Worm (Caenorhabditis elegans) whole organism, early embryonic: ENCODE results near the gene E02H9.6.
"Not testable (repeated sequence)": the region's sequence is repeated elsewhere in the genome, so short reads cannot be mapped to it uniquely, and the experiment has no call there.

ENCODE experiments used
- B0310.2 ChIP-seq: sonication (generic microtip); optimal IDR thresholded peaks from 2 replicates; lab custom pipeline; 2016; ENCODE audit warnings: mild to moderate bottlenecking, missing genetic modification characterization, missing compliant biosample characterization
- aly-1 ChIP-seq: sonication (generic microtip); optimal IDR thresholded peaks from 2 replicates; lab custom pipeline; 2016; ENCODE audit warnings: missing genetic modification characterization, missing compliant biosample characterization
- ama-1 ChIP-seq: fragments of 150-350 bp; optimal IDR thresholded peaks from 2 replicates; lab custom pipeline; 2014
- ceh-36 ChIP-seq: sonication (generic microtip); optimal IDR thresholded peaks from 2 replicates; lab custom pipeline; 2016; ENCODE audit warnings: missing genetic modification characterization, inconsistent platforms, missing compliant biosample characterization
- ets-7 ChIP-seq: sonication (generic microtip); optimal IDR thresholded peaks from 2 replicates; lab custom pipeline; 2016; ENCODE audit warnings: missing genotype, missing genetic modification characterization, missing compliant biosample characterization
- flt-1 ChIP-seq: fragments of 200-800 bp; sonication (Bioruptor generic); IDR thresholded peaks from 2 replicates; pipeline ENCODE4 v1.3.6; 2022; ENCODE audit warnings: missing genetic modification characterization, missing compliant biosample characterization
- hmbx-1 ChIP-seq: sonication (generic microtip); optimal IDR thresholded peaks from 2 replicates; lab custom pipeline; 2016; ENCODE audit warnings: mild to moderate bottlenecking, missing genetic modification characterization, missing compliant biosample characterization
- hnd-1 ChIP-seq: sonication (generic microtip); optimal IDR thresholded peaks from 2 replicates; lab custom pipeline; 2016; ENCODE audit warnings: missing genetic modification characterization, missing compliant biosample characterization
- pes-1 ChIP-seq: fragments of 200-800 bp; sonication (Bioruptor generic); IDR thresholded peaks from 2 replicates; pipeline ENCODE4 v1.3.6; 2022; ENCODE audit warnings: missing genetic modification reagents, missing genetic modification characterization, missing compliant biosample characterization
- scrt-1 ChIP-seq: fragments of 200-800 bp; sonication (Bioruptor generic); IDR thresholded peaks from 2 replicates; pipeline ENCODE4 v1.3.6; 2022; ENCODE audit warnings: missing genetic modification characterization, missing compliant biosample characterization
- sea-1 ChIP-seq: fragments of 200-800 bp; sonication (Bioruptor generic); conservative IDR thresholded peaks from 2 replicates; pipeline ENCODE4 v1.3.6; 2022; ENCODE audit warnings: missing genetic modification characterization, missing compliant biosample characterization
- tbx-37 ChIP-seq: fragments of 200-800 bp; sonication (Bioruptor generic); conservative IDR thresholded peaks from 2 replicates; pipeline ENCODE4 v1.3.6; 2022; ENCODE audit warnings: missing genetic modification reagents, missing genetic modification characterization, missing compliant biosample characterization
- tra-4 ChIP-seq: sonication (generic microtip); optimal IDR thresholded peaks from 2 replicates; lab custom pipeline; 2017; ENCODE audit warnings: missing genetic modification characterization, missing compliant biosample characterization

DNA sequence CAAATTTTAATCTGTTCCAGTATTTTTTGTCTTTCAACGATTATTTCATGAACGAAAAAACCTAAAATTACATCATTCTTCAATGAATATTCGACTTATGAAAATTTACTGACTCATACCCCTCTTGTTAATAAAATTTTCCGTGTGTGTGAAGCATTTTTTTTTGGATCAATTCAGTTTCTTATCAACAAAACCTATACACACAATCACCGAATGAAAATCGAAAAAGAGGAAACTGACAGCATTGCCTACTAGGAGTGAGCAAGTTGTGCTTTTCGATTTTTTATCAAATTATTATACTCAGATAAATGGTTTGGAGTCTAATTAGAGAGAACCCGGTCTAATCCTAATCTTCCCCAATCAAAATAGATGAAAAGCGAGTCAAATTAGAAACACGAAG is 22.8 kb downstream of the E02H9.6 start, which contains the start of gene E02H9.3:
- not testable (repeated sequence) for TF ChIP-seq hnd-1 (tag; lab: Kevin White, UChicago); sea-1; hmbx-1 (tag; lab: Kevin White, UChicago); ceh-36 (tag; lab: Kevin White, UChicago); ama-1; ets-7 (tag; lab: Kevin White, UChicago); pes-1; B0310.2 (tag; lab: Kevin White, UChicago); tbx-37 (GFP tag; lab: Robert Waterston, UW); flt-1 (GFP tag; lab: Robert Waterston, UW); tra-4 (tag; lab: Kevin White, UChicago); scrt-1 (GFP tag; lab: Robert Waterston, UW); aly-1 (tag; lab: Kevin White, UChicago)
